Worm (Caenorhabditis elegans) whole organism, early embryonic: ENCODE measurements around the gene B0228.9.

Experiments used
- ceh-13 ChIP-seq: fragments of 200-800 bp; sonication (Bioruptor generic); optimal IDR thresholded peaks from 2 replicates; lab custom pipeline; 2018; ENCODE audit warnings: mild to moderate bottlenecking, missing genetic modification characterization, missing compliant biosample characterization
- hnd-1 ChIP-seq: sonication (generic microtip); optimal IDR thresholded peaks from 2 replicates; lab custom pipeline; 2016; ENCODE audit warnings: missing genetic modification characterization, missing compliant biosample characterization
- pes-1 ChIP-seq: fragments of 200-800 bp; sonication (Bioruptor generic); IDR thresholded peaks from 2 replicates; pipeline ENCODE4 v1.3.6; 2022; ENCODE audit warnings: missing genetic modification reagents, missing genetic modification characterization, missing compliant biosample characterization
- tbx-11 ChIP-seq: fragments of 200-800 bp; sonication (Bioruptor generic); IDR thresholded peaks from 2 replicates; pipeline ENCODE4 v1.3.6; 2022; ENCODE audit warnings: missing genetic modification characterization, missing compliant biosample characterization
- tra-4 ChIP-seq: sonication (generic microtip); optimal IDR thresholded peaks from 2 replicates; lab custom pipeline; 2017; ENCODE audit warnings: missing genetic modification characterization, missing compliant biosample characterization

B0228.9 gene

ce11 chrII:7716112-7716511 lies 47.4 kb downstream of the B0228.9 start:
- TF ChIP-seq ceh-13 (GFP tag; lab: Kevin White, UChicago): no peak

ce11 chrII:7714614-7715186 lies 48.8 kb downstream of the B0228.9 start:
- no peak for TF ChIP-seq hnd-1 (tag; lab: Kevin White, UChicago)
- TF ChIP-seq tbx-11 (GFP tag; lab: Robert Waterston, UW): no peak
- no peak for TF ChIP-seq tra-4 (tag; lab: Kevin White, UChicago)
- no peak for TF ChIP-seq pes-1 (GFP tag; lab: Robert Waterston, UW)
